Worm (Caenorhabditis elegans) whole organism, early embryonic: ENCODE data around the gene bas-1.

ENCODE experiments used
- B0310.2 ChIP-seq: sonication (generic microtip); optimal IDR thresholded peaks from 2 replicates; lab custom pipeline; 2016; ENCODE audit warnings: mild to moderate bottlenecking, missing genetic modification characterization, missing compliant biosample characterization
- ama-1 ChIP-seq: fragments of 150-350 bp; optimal IDR thresholded peaks from 2 replicates; lab custom pipeline; 2014
- scrt-1 ChIP-seq: fragments of 200-800 bp; sonication (Bioruptor generic); IDR thresholded peaks from 2 replicates; pipeline ENCODE4 v1.3.6; 2022; ENCODE audit warnings: missing genetic modification characterization, missing compliant biosample characterization

ce11 chrIII:5595445-5595844 is 16.6 kb upstream of the bas-1 start, which contains the start of gene ced-6:
- TF ChIP-seq ama-1 (lab: Kevin White, UChicago) (no peak), B0310.2 (tag; lab: Kevin White, UChicago) (no peak), scrt-1 (GFP tag; lab: Robert Waterston, UW) (no peak)
